Fruit fly (Drosophila melanogaster): ENCODE data around the gene CG11109.

CG11109 gene

dm6 chr3L:22909325-22909904, 37.4 kb downstream of the CG11109 start (continued):
- TF ChIP-seq CG6272 (GFP tag; IDR thresholded peaks at IDR 0.05): no peak
- TF ChIP-seq Side (GFP tag; optimal IDR thresholded peaks at IDR 0.05): no peak
- no peak for TF ChIP-seq CG14014 (GFP tag; IDR thresholded peaks at IDR 0.05)
- no peak for TF ChIP-seq eyg (GFP tag; optimal IDR thresholded peaks at IDR 0.05)
- no peak for TF ChIP-seq vfl (GFP tag; optimal IDR thresholded peaks at IDR 0.05)
- TF ChIP-seq Dp (GFP tag; optimal IDR thresholded peaks at IDR 0.05): no peak
- TF ChIP-seq CG10209 (GFP tag; optimal IDR thresholded peaks at IDR 0.05): no peak
- TF ChIP-seq CG10274 (GFP tag; optimal IDR thresholded peaks at IDR 0.05): no peak
- TF ChIP-seq hbn (GFP tag; IDR thresholded peaks at IDR 0.05; ENCODE audit: partially characterized antibody): no peak
- TF ChIP-seq gce (GFP tag; IDR thresholded peaks at IDR 0.05): no peak
- TF ChIP-seq CG4707 (GFP tag; optimal IDR thresholded peaks at IDR 0.05): no peak
- TF ChIP-seq CG18476 (GFP tag; optimal IDR thresholded peaks at IDR 0.05): no peak
- TF ChIP-seq trh (GFP tag; optimal IDR thresholded peaks at IDR 0.05): no peak
- no peak for TF ChIP-seq Rfx (GFP tag; IDR thresholded peaks at IDR 0.05)
- no peak for TF ChIP-seq CG7963 (GFP tag; IDR thresholded peaks at IDR 0.05; ENCODE audit: partially characterized antibody)
- no peak for TF ChIP-seq Oli (tag; optimal IDR thresholded peaks at IDR 0.05)
- no peak for TF ChIP-seq Xrp1 (GFP tag; IDR thresholded peaks at IDR 0.05)
- TF ChIP-seq crol (GFP tag; IDR thresholded peaks at IDR 0.05): peak; percentile 74
- no peak for TF ChIP-seq unc-4 (GFP tag; IDR thresholded peaks at IDR 0.05; ENCODE audit: partially characterized antibody)
- no peak for TF ChIP-seq Sry-β (GFP tag; optimal IDR thresholded peaks at IDR 0.05)
- no peak for TF ChIP-seq ttk (GFP tag; IDR thresholded peaks at IDR 0.05)
- TF ChIP-seq cg (GFP tag; optimal IDR thresholded peaks at IDR 0.05): peak; percentile 13
- TF ChIP-seq CG31441 (GFP tag; IDR thresholded peaks at IDR 0.05): no peak
- no peak for TF ChIP-seq sd (tag; optimal IDR thresholded peaks at IDR 0.05)
- TF ChIP-seq CG1529 (GFP tag; optimal IDR thresholded peaks at IDR 0.05): no peak
- no peak for TF ChIP-seq Med (GFP tag)
- no peak for TF ChIP-seq sens-2 (GFP tag; IDR thresholded peaks at IDR 0.05)
- no peak for TF ChIP-seq Dfd (GFP tag; optimal IDR thresholded peaks at IDR 0.05)
- no peak for TF ChIP-seq hth (optimal IDR thresholded peaks at IDR 0.05)
- TF ChIP-seq CG8281 (tag; optimal IDR thresholded peaks at IDR 0.05): no peak
- no peak for TF ChIP-seq tna (GFP tag; IDR thresholded peaks at IDR 0.05; ENCODE audit: partially characterized antibody)
- TF ChIP-seq scrt (GFP tag; optimal IDR thresholded peaks at IDR 0.05): peak; percentile 95
- no peak for TF ChIP-seq Drgx (GFP tag; IDR thresholded peaks at IDR 0.05)
- no peak for TF ChIP-seq CG17361 (GFP tag; IDR thresholded peaks at IDR 0.05)
- no peak for TF ChIP-seq Dek (tag; optimal IDR thresholded peaks at IDR 0.05)
- TF ChIP-seq CG15479 (GFP tag; optimal IDR thresholded peaks at IDR 0.05): peak; percentile 46
- peak; percentile 43 for TF ChIP-seq D (optimal IDR thresholded peaks at IDR 0.05)
- no peak for TF ChIP-seq D (GFP tag; optimal IDR thresholded peaks at IDR 0.05)
- no peak for TF ChIP-seq CG32767 (GFP tag; IDR thresholded peaks at IDR 0.05)
- no peak for TF ChIP-seq sc (optimal IDR thresholded peaks at IDR 0.05)
- TF ChIP-seq sc (GFP tag; optimal IDR thresholded peaks at IDR 0.05): no peak
- TF ChIP-seq chm (GFP tag; IDR thresholded peaks at IDR 0.05): no peak
- no peak for TF ChIP-seq croc (GFP tag; conservative IDR thresholded peaks at IDR 0.05)
- TF ChIP-seq sens (GFP tag): no peak
- TF ChIP-seq Camta (GFP tag; optimal IDR thresholded peaks at IDR 0.05): no peak
- no peak for TF ChIP-seq Dip3 (GFP tag; optimal IDR thresholded peaks at IDR 0.05)
- TF ChIP-seq tin (GFP tag; optimal IDR thresholded peaks at IDR 0.05): no peak
- TF ChIP-seq CG12071 (GFP tag; optimal IDR thresholded peaks at IDR 0.05): no peak

All from whole organism, embryonic.